Fruit fly (Drosophila melanogaster) whole organism, embryonic: Measurements from ENCODE around the gene Zn72D.
A peak's percentile ranks its signal among the peaks of the same experiment; 100 is the strongest.

Experiments used
- ATbp ChIP-seq: fragments of 200-800 bp; sonication (Bioruptor generic); optimal IDR thresholded peaks from 2 replicates; lab custom pipeline; 2017; ENCODE audit warnings: missing biosample characterization, mild to moderate bottlenecking, missing genetic modification characterization, missing genetic modification reagents
- Atf3 ChIP-seq: fragments of 200-800 bp; sonication (Bioruptor generic); optimal IDR thresholded peaks from 3 replicates; lab custom pipeline; 2016; ENCODE audit warnings: missing biosample characterization, missing genetic modification characterization
- CG1024 ChIP-seq: fragments of 200-800 bp; sonication (Bioruptor generic); IDR thresholded peaks from 2 replicates; pipeline ENCODE4 v1.3.6; 2022; ENCODE audit warnings: missing biosample characterization, missing genetic modification characterization
- CG11093 ChIP-seq: fragments of 200-800 bp; sonication (Bioruptor generic); IDR thresholded peaks from 3 replicates; pipeline ENCODE4 v1.3.6; 2022; ENCODE audit warnings: missing biosample characterization, missing genetic modification characterization
- CG12744 ChIP-seq: fragments of 200-800 bp; sonication (Bioruptor generic); optimal IDR thresholded peaks from 2 replicates; lab custom pipeline; 2016; ENCODE audit warnings: missing biosample characterization, missing genetic modification characterization
- CG13123 ChIP-seq: fragments of 200-800 bp; sonication (Bioruptor generic); optimal IDR thresholded peaks from 2 replicates; lab custom pipeline; 2016; ENCODE audit warnings: missing biosample characterization, missing genetic modification characterization
- CG17328 ChIP-seq: fragments of 200-800 bp; sonication (Bioruptor generic); IDR thresholded peaks from 2 replicates; pipeline ENCODE4 v1.3.6; 2022; ENCODE audit warnings: missing biosample characterization, missing genetic modification characterization
- CG1832 ChIP-seq: fragments of 200-800 bp; sonication (Bioruptor generic); optimal IDR thresholded peaks from 2 replicates; lab custom pipeline; 2017; ENCODE audit warnings: missing biosample characterization, mild to moderate bottlenecking, missing genetic modification characterization, inconsistent platforms
- CG2116 ChIP-seq: fragments of 200-800 bp; sonication (Bioruptor generic); optimal IDR thresholded peaks from 3 replicates; lab custom pipeline; 2018; ENCODE audit warnings: missing biosample characterization, mild to moderate bottlenecking, missing genetic modification characterization
- CG2129 ChIP-seq: fragments of 200-800 bp; sonication (Bioruptor generic); IDR thresholded peaks from 2 replicates; pipeline ENCODE4 v1.3.6; 2022; ENCODE audit warnings: missing biosample characterization, missing genetic modification characterization; ENCODE audit not compliant: partially characterized antibody
- CG2199 ChIP-seq: fragments of 200-800 bp; sonication (Bioruptor generic); IDR thresholded peaks from 3 replicates; pipeline ENCODE4 v1.3.6; 2022; ENCODE audit warnings: missing biosample characterization, missing genetic modification characterization
- CG2712 ChIP-seq: fragments of 200-800 bp; optimal IDR thresholded peaks from 3 replicates; lab custom pipeline; 2019; ENCODE audit warnings: missing biosample characterization, mild to moderate bottlenecking, missing genetic modification characterization, moderate library complexity
- CG2875 ChIP-seq: fragments of 200-800 bp; sonication (Bioruptor generic); optimal IDR thresholded peaks from 2 replicates; lab custom pipeline; 2017; ENCODE audit warnings: missing biosample characterization, mild to moderate bottlenecking, missing genetic modification characterization, missing genetic modification reagents
- CG31224 ChIP-seq: fragments of 200-800 bp; sonication (Bioruptor generic); IDR thresholded peaks from 2 replicates; pipeline ENCODE4 v1.3.6; 2022; ENCODE audit warnings: missing biosample characterization, missing genetic modification characterization
- CG31388 ChIP-seq: fragments of 200-800 bp; sonication (Bioruptor generic); optimal IDR thresholded peaks from 2 replicates; lab custom pipeline; 2016; ENCODE audit warnings: missing biosample characterization, missing genetic modification characterization
- CG3281 ChIP-seq: fragments of 200-800 bp; sonication (Bioruptor generic); optimal IDR thresholded peaks from 3 replicates; lab custom pipeline; 2017; ENCODE audit warnings: missing biosample characterization, mild to moderate bottlenecking, missing genetic modification characterization
- CG3995 ChIP-seq: fragments of 200-800 bp; sonication (Bioruptor generic); optimal IDR thresholded peaks from 3 replicates; lab custom pipeline; 2016; ENCODE audit warnings: missing biosample characterization, missing genetic modification characterization
- CG4282 ChIP-seq: fragments of 200-800 bp; sonication (Bioruptor generic); optimal IDR thresholded peaks from 2 replicates; lab custom pipeline; 2016; ENCODE audit warnings: missing biosample characterization, missing genetic modification characterization
- CG4730 ChIP-seq: fragments of 200-800 bp; sonication (Bioruptor generic); IDR thresholded peaks from 2 replicates; pipeline ENCODE4 v1.3.6; 2022; ENCODE audit warnings: missing biosample characterization, missing genetic modification characterization
- CG5953 ChIP-seq: fragments of 200-800 bp; sonication (Bioruptor generic); IDR thresholded peaks from 2 replicates; pipeline ENCODE4 v1.3.6; 2022; ENCODE audit warnings: missing biosample characterization, missing genetic modification characterization
- CG8089 ChIP-seq: fragments of 200-800 bp; sonication (Bioruptor generic); optimal IDR thresholded peaks from 3 replicates; lab custom pipeline; 2016; ENCODE audit warnings: missing biosample characterization, missing genetic modification characterization
- Doc3 ChIP-seq: fragments of 200-800 bp; sonication (Bioruptor generic); IDR thresholded peaks from 3 replicates; pipeline ENCODE4 v1.3.6; 2022; ENCODE audit warnings: missing biosample characterization, missing genetic modification characterization; ENCODE audit not compliant: partially characterized antibody
- Ets65A ChIP-seq: fragments of 200-800 bp; sonication (Bioruptor generic); peaks from one replicate; lab custom pipeline; 2016; ENCODE audit warnings: missing biosample characterization, missing genetic modification characterization
- Fer2 ChIP-seq: fragments of 200-800 bp; sonication (Bioruptor generic); optimal IDR thresholded peaks from 2 replicates; lab custom pipeline; 2018; ENCODE audit warnings: missing biosample characterization, mild to moderate bottlenecking, missing genetic modification characterization, moderate library complexity
- HLH4C ChIP-seq: fragments of 200-800 bp; sonication (Bioruptor generic); IDR thresholded peaks from 3 replicates; pipeline ENCODE4 v1.3.6; 2022; ENCODE audit warnings: missing biosample characterization, missing genetic modification characterization; ENCODE audit not compliant: partially characterized antibody
- Kr ChIP-seq: fragments of 200-800 bp; sonication (Bioruptor generic); optimal IDR thresholded peaks from 2 replicates; lab custom pipeline; 2017; ENCODE audit warnings: missing biosample characterization, mild to moderate bottlenecking, missing genetic modification characterization
- Lhr ChIP-seq: fragments of 200-800 bp; sonication (Bioruptor generic); optimal IDR thresholded peaks from 3 replicates; lab custom pipeline; 2017; ENCODE audit warnings: mild to moderate bottlenecking, missing biosample characterization, missing genetic modification reagents, missing genetic modification characterization
- NC2α ChIP-seq: fragments of 200-800 bp; sonication (Bioruptor generic); optimal IDR thresholded peaks from 2 replicates; lab custom pipeline; 2016; ENCODE audit warnings: missing biosample characterization, missing genetic modification characterization
- Nf-YB ChIP-seq: fragments of 200-800 bp; sonication (Bioruptor generic); optimal IDR thresholded peaks from 3 replicates; lab custom pipeline; 2019; ENCODE audit warnings: missing biosample characterization, mild to moderate bottlenecking, missing genetic modification characterization, moderate library complexity
- Ravus ChIP-seq: fragments of 200-800 bp; sonication (Bioruptor generic); IDR thresholded peaks from 2 replicates; pipeline ENCODE4 v1.3.6; 2022; ENCODE audit warnings: missing biosample characterization, missing genetic modification characterization
- Scr ChIP-seq: fragments of 200-800 bp; sonication (Bioruptor generic); IDR thresholded peaks from 2 replicates; pipeline ENCODE4 v1.3.6; 2022; ENCODE audit warnings: missing biosample characterization, missing genetic modification characterization; ENCODE audit not compliant: partially characterized antibody
- Six4 ChIP-seq: fragments of 200-800 bp; sonication (Bioruptor generic); optimal IDR thresholded peaks from 2 replicates; lab custom pipeline; 2016; ENCODE audit warnings: missing biosample characterization, missing genetic modification characterization
- Sox100B ChIP-seq: fragments of 200-800 bp; sonication (Bioruptor generic); optimal IDR thresholded peaks from 3 replicates; lab custom pipeline; 2018; ENCODE audit warnings: missing biosample characterization, mild to moderate bottlenecking, missing genetic modification characterization
- al ChIP-seq: fragments of 200-800 bp; sonication (Bioruptor generic); IDR thresholded peaks from 2 replicates; pipeline ENCODE4 v1.3.6; 2022; ENCODE audit warnings: missing biosample characterization, missing genetic modification characterization
- caup ChIP-seq: fragments of 200-800 bp; sonication (Bioruptor generic); optimal IDR thresholded peaks from 3 replicates; lab custom pipeline; 2017; ENCODE audit warnings: missing biosample characterization, mild to moderate bottlenecking, missing genetic modification characterization, moderate library complexity; ENCODE audit not compliant: severe bottlenecking
- chn ChIP-seq: fragments of 200-800 bp; sonication (Bioruptor generic); optimal IDR thresholded peaks from 2 replicates; lab custom pipeline; 2016; ENCODE audit warnings: missing biosample characterization, missing genetic modification characterization
- ems ChIP-seq: fragments of 200-800 bp; sonication (Bioruptor generic); optimal IDR thresholded peaks from 3 replicates; lab custom pipeline; 2016; ENCODE audit warnings: missing biosample characterization, missing genetic modification characterization
- gfzf ChIP-seq: fragments of 200-800 bp; sonication (Bioruptor generic); optimal IDR thresholded peaks from 2 replicates; lab custom pipeline; 2016; ENCODE audit warnings: missing biosample characterization, mild to moderate bottlenecking, missing genetic modification characterization, moderate library complexity
- jing ChIP-seq: fragments of 200-800 bp; sonication (Bioruptor generic); optimal IDR thresholded peaks from 2 replicates; lab custom pipeline; 2018; ENCODE audit warnings: missing biosample characterization, mild to moderate bottlenecking, missing genetic modification characterization
- lab ChIP-seq: fragments of 200-800 bp; sonication (Bioruptor generic); optimal IDR thresholded peaks from 3 replicates; lab custom pipeline; 2017; ENCODE audit warnings: missing biosample characterization, missing genetic modification characterization, mild to moderate bottlenecking, moderate library complexity, missing genetic modification reagents
- lov ChIP-seq, 2 experiments: fragments of 200-800 bp in 1 of 2; fragments of >200 bp in 1 of 2; sonication (Bioruptor generic) in 1 of 2; IDR thresholded peaks in 1 of 2; optimal IDR thresholded peaks in 1 of 2; 2 replicates in 1 of 2; 3 replicates in 1 of 2; pipeline versions ENCODE4 v1.3.6 to Lab custom; 2017 to 2022; ENCODE audit warnings: missing biosample characterization in 1 of 2, missing genetic modification characterization in 1 of 2
- nerfin-2 ChIP-seq: fragments of 200-800 bp; sonication (Bioruptor generic); IDR thresholded peaks from 2 replicates; pipeline ENCODE4 v1.3.6; 2022; ENCODE audit warnings: missing biosample characterization, missing genetic modification characterization; ENCODE audit not compliant: partially characterized antibody
- peb ChIP-seq: fragments of 200-800 bp; sonication (Bioruptor generic); IDR thresholded peaks from 2 replicates; pipeline ENCODE4 v1.3.6; 2022; ENCODE audit warnings: missing biosample characterization, missing genetic modification characterization
- sd ChIP-seq: fragments of 200-800 bp; sonication (Bioruptor generic); optimal IDR thresholded peaks from 3 replicates; lab custom pipeline; 2018; ENCODE audit warnings: missing biosample characterization, mild to moderate bottlenecking, missing genetic modification characterization, moderate library complexity
- sens-2 ChIP-seq: fragments of 200-800 bp; sonication (Bioruptor generic); IDR thresholded peaks from 2 replicates; pipeline ENCODE4 v1.3.6; 2022; ENCODE audit warnings: missing biosample characterization, missing genetic modification characterization
- sima ChIP-seq: fragments of 200-800 bp; sonication (Bioruptor generic); optimal IDR thresholded peaks from 2 replicates; lab custom pipeline; 2016; ENCODE audit warnings: missing biosample characterization, missing genetic modification characterization
- tio ChIP-seq: fragments of 200-800 bp; sonication (Bioruptor generic); optimal IDR thresholded peaks from 2 replicates; lab custom pipeline; 2017; ENCODE audit warnings: missing biosample characterization, missing genetic modification characterization, inconsistent platforms
- vvl ChIP-seq: fragments of 200-800 bp; sonication (Bioruptor generic); IDR thresholded peaks from 2 replicates; pipeline ENCODE4 v1.3.6; 2022; ENCODE audit warnings: missing biosample characterization, missing genetic modification characterization

The Zn72D gene

dm6 chr3L:16128973-16129745 is 16.7 kb upstream of the Zn72D start, which contains the start of gene SsRbeta (continued):
- TF ChIP-seq HLH4C (GFP tag; lab: Robert Waterston, UW) (peak; percentile 52; the same call in 2 of the 3 replicates), CG1024 (GFP tag; lab: Robert Waterston, UW) (peak; percentile 61; the same call in 1 of the 2 replicates), Nf-YB (no peak), gfzf (GFP tag; lab: Kevin White, UChicago) (peak; percentile 51), CG1832 (GFP tag; lab: Kevin White, UChicago) (no peak), Ets65A (peak; percentile 89), sd (no peak), CG4730 (peak; percentile 37), CG12744 (GFP tag; lab: Kevin White, UChicago) (no peak), Lhr (GFP tag; lab: Kevin White, UChicago) (peak; percentile 18), CG2129 (peak; percentile 36), sima (GFP tag; lab: Kevin White, UChicago) (no peak), ATbp (GFP tag; lab: Kevin White, UChicago) (no peak), Scr (GFP tag; lab: Robert Waterston, UW) (peak; percentile 72), CG3281 (GFP tag; lab: Kevin White, UChicago) (no peak), CG5953 (GFP tag; lab: Robert Waterston, UW) (no peak; the same call in 1 of the 2 replicates), Fer2 (tag; lab: Kevin White, UChicago) (peak; percentile 26), CG17328 (peak; percentile 75), Doc3 (peak; percentile 69; the same call in 2 of the 3 replicates), CG2116 (GFP tag; lab: Kevin White, UChicago) (peak; percentile 56), CG2712 (tag; lab: Kevin White, UChicago) (peak; percentile 14), CG8089 (GFP tag; lab: Kevin White, UChicago) (no peak), CG31224 (0 out of 2 replicates have a peak, but pooled peaks have one; percentile 48), Ravus (GFP tag; lab: Robert Waterston, UW) (no peak), nerfin-2 (GFP tag; lab: Robert Waterston, UW) (peak; percentile 45), vvl (GFP tag; lab: Robert Waterston, UW) (peak; percentile 32), CG2199 (GFP tag; lab: Robert Waterston, UW) (0 out of 3 replicates have a peak, but pooled peaks have one; percentile 17), caup (GFP tag; lab: Kevin White, UChicago) (no peak), NC2α (GFP tag; lab: Kevin White, UChicago) (no peak), CG31388 (GFP tag; lab: Kevin White, UChicago) (no peak), Kr (no peak), Atf3 (GFP tag; lab: Kevin White, UChicago) (peak; percentile 2), lab (no peak), Sox100B (GFP tag; lab: Kevin White, UChicago) (peak; percentile 34), ems (GFP tag; lab: Kevin White, UChicago) (no peak), CG11093 (GFP tag; lab: Robert Waterston, UW) (no peak), CG13123 (GFP tag; lab: Kevin White, UChicago) (no peak), jing (GFP tag; lab: Kevin White, UChicago) (no peak), CG4282 (GFP tag; lab: Kevin White, UChicago) (no peak), sens-2 (peak; percentile 42; the same call in 1 of the 2 replicates), chn (GFP tag; lab: Kevin White, UChicago) (no peak), al (GFP tag; lab: Robert Waterston, UW) (0 out of 2 replicates have a peak, but pooled peaks have one; percentile 3), CG2875 (peak; percentile 4), Six4 (GFP tag; lab: Kevin White, UChicago) (no peak), tio (GFP tag; lab: Kevin White, UChicago) (peak; percentile 33), peb (GFP tag; lab: Robert Waterston, UW) (peak; percentile 19; the same call in 1 of the 2 replicates), lov (optimal IDR thresholded peaks at IDR 0.05; lab: Kevin White, UChicago) (no peak), lov (GFP tag; IDR thresholded peaks at IDR 0.05; lab: Robert Waterston, UW) (0 out of 3 replicates have a peak, but pooled peaks have one; percentile 4), CG3995 (no peak)
